Worm (Caenorhabditis elegans) whole organism, L1 larva: ENCODE results near the gene nspc-20.

Source experiments
- C34B4.2 ChIP-seq: sonication (generic microtip); optimal IDR thresholded peaks from 2 replicates; lab custom pipeline; 2017; ENCODE audit warnings: mild to moderate bottlenecking, missing genetic modification characterization, missing compliant biosample characterization
- aly-2 ChIP-seq: fragments of 150-350 bp; optimal IDR thresholded peaks from 2 replicates; lab custom pipeline; 2014; ENCODE audit warnings: missing biosample characterization, missing genetic modification characterization
- dpl-1 ChIP-seq, 3 experiments: fragments of 150-350 bp in 2 of 3; sonication (generic microtip) in 1 of 3; optimal IDR thresholded peaks; 2 replicates each; lab custom pipeline; 2014 to 2017; ENCODE audit warnings: missing biosample characterization in 3 of 3, missing genetic modification characterization in 3 of 3, missing genetic modification reagents in 3 of 3
- elt-3 ChIP-seq, 6 experiments: fragments of 150-350 bp in 1 of 6; sonication (generic microtip); optimal IDR thresholded peaks; 2 replicates each; lab custom pipeline; 2017 to 2018; ENCODE audit warnings: missing biosample characterization in 6 of 6, missing genetic modification characterization in 6 of 6, inconsistent platforms in 1 of 6
- grh-1 ChIP-seq: fragments of 200-800 bp; sonication (Bioruptor generic); IDR thresholded peaks from 2 replicates; pipeline ENCODE4 v1.3.6; 2022; ENCODE audit warnings: missing genetic modification reagents, missing genetic modification characterization, missing compliant biosample characterization
- isw-1 ChIP-seq: fragments of 200-800 bp; sonication (Bioruptor generic); IDR thresholded peaks from 2 replicates; pipeline ENCODE4 v1.3.6; 2022; ENCODE audit warnings: missing genetic modification characterization, missing compliant biosample characterization
- lin-35 ChIP-seq, 2 experiments: fragments of 150-350 bp; optimal IDR thresholded peaks; 2 replicates each; lab custom pipeline; 2014; ENCODE audit warnings: missing biosample characterization in 2 of 2, missing genetic modification characterization in 2 of 2, missing genetic modification reagents in 2 of 2
- rnt-1 ChIP-seq: sonication (generic microtip); optimal IDR thresholded peaks from 2 replicates; lab custom pipeline; 2016; ENCODE audit warnings: mild to moderate bottlenecking, missing genetic modification characterization, moderate library complexity, missing compliant biosample characterization
- sox-4 ChIP-seq: sonication (generic microtip); optimal IDR thresholded peaks from 2 replicates; lab custom pipeline; 2016; ENCODE audit warnings: missing genetic modification characterization, missing compliant biosample characterization
- sptf-1 ChIP-seq: fragments of 150-350 bp; optimal IDR thresholded peaks from 2 replicates; lab custom pipeline; 2014; ENCODE audit warnings: missing biosample characterization, missing genetic modification characterization
- unc-130 ChIP-seq: fragments of 150-350 bp; optimal IDR thresholded peaks from 2 replicates; lab custom pipeline; 2017; ENCODE audit warnings: missing biosample characterization, missing genetic modification characterization, inconsistent platforms
- unc-62 ChIP-seq: fragments of 150-350 bp; optimal IDR thresholded peaks from 2 replicates; lab custom pipeline; 2014; ENCODE audit warnings: missing biosample characterization, missing genetic modification reagents, missing genetic modification characterization
- unc-98 ChIP-seq: fragments of 200-800 bp; sonication (Bioruptor generic); IDR thresholded peaks from 2 replicates; pipeline ENCODE4 v1.3.6; 2022; ENCODE audit warnings: missing genetic modification characterization, missing compliant biosample characterization

ce11 chrX:14520463-14520862 is 9.5 kb downstream of the nspc-20 start, which contains the start of gene D1025.1:
- TF ChIP-seq sox-4 (tag; lab: Kevin White, UChicago) (no peak), unc-130 (no peak), C34B4.2 (tag; lab: Kevin White, UChicago) (no peak), isw-1 (GFP tag; lab: Robert Waterston, UW) (no peak), aly-2 (tag; lab: Kevin White, UChicago) (no peak), dpl-1 (GFP tag; optimal IDR thresholded peaks at IDR 0.05; lab: Kevin White, UChicago) (no peak), grh-1 (GFP tag; lab: Robert Waterston, UW) (no peak), unc-98 (GFP tag; lab: Robert Waterston, UW) (no peak), rnt-1 (tag; lab: Kevin White, UChicago) (no peak), elt-3 (tag; optimal IDR thresholded peaks at IDR 0.05; lab: Kevin White, UChicago) (no peak), unc-62 (GFP tag; lab: Kevin White, UChicago) (no peak), sptf-1 (tag; lab: Kevin White, UChicago) (no peak), lin-35 (GFP tag; optimal IDR thresholded peaks at IDR 0.05; lab: Kevin White, UChicago) (no peak)
